Worm (Caenorhabditis elegans) whole organism, L4 larva: Measurements from ENCODE around the gene C35C5.9.

Experiments used
- F26F4.8 ChIP-seq: fragments of 200-800 bp; sonication (Bioruptor generic); conservative IDR thresholded peaks from 2 replicates; pipeline ENCODE4 v1.3.6; 2022; ENCODE audit warnings: missing genetic modification characterization, missing compliant biosample characterization
- ceh-82 ChIP-seq: sonication (generic microtip); optimal IDR thresholded peaks from 2 replicates; lab custom pipeline; 2017; ENCODE audit warnings: missing biosample characterization, missing genetic modification characterization
- unc-62 ChIP-seq, 3 experiments: fragments of 150-350 bp in 1 of 3; sonication (generic microtip); optimal IDR thresholded peaks in 2 of 3; peaks in 1 of 3; 1 replicate in 1 of 3; 2 replicates in 2 of 3; lab custom pipeline; 2014 to 2017; ENCODE audit warnings: missing biosample characterization in 3 of 3, missing genetic modification characterization in 3 of 3, missing genetic modification reagents in 3 of 3, missing genotype in 1 of 3

The C35C5.9 gene

DNA sequence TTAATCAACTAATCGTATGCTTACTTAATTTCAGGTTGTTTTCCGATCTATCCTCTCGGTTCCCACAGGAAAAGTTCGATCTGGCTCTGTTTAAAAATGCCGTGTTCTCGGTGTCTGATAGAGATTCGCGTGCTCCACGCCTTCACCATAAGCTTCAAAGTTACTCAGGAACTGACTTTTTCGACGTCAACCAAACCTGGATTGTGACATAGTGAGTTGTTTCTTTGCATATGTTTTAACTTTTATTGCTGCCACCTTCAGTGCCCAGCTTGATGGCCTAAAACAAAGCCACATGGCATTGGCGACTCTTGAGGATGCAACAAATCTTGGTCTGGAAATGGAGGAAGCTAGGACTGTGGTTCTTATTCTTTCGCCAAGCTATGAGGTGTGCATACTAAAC, 49.5 kb downstream of the C35C5.9 start:
- TF ChIP-seq unc-62 (GFP tag; optimal IDR thresholded peaks at IDR 0.05 in 1 of 2; lab: Kevin White, UChicago): peak in 1 of 2 experiments; percentile 65
- no peak for TF ChIP-seq unc-62 (tag; optimal IDR thresholded peaks at IDR 0.05; lab: Kevin White, UChicago)
- no peak for TF ChIP-seq ceh-82 (tag; lab: Kevin White, UChicago)
- TF ChIP-seq F26F4.8 (GFP tag; lab: Robert Waterston, UW): no peak
